Worm (Caenorhabditis elegans) whole organism, L2 larva: ENCODE results near the gene ndub-2.

Source experiments
- R02D3.7 ChIP-seq: fragments of 150-350 bp; optimal IDR thresholded peaks from 2 replicates; lab custom pipeline; 2014; ENCODE audit warnings: missing biosample characterization, missing genetic modification characterization
- aly-2 ChIP-seq: fragments of 150-350 bp; optimal IDR thresholded peaks from 2 replicates; lab custom pipeline; 2014; ENCODE audit warnings: missing biosample characterization, missing genetic modification characterization
- elt-1 ChIP-seq: fragments of 150-350 bp; optimal IDR thresholded peaks from 2 replicates; lab custom pipeline; 2014; ENCODE audit warnings: missing biosample characterization, missing genetic modification characterization
- elt-3 ChIP-seq: sonication (generic microtip); optimal IDR thresholded peaks from 2 replicates; lab custom pipeline; 2017; ENCODE audit warnings: missing biosample characterization, missing genetic modification characterization
- nhr-11 ChIP-seq: fragments of 150-350 bp; optimal IDR thresholded peaks from 2 replicates; lab custom pipeline; 2014; ENCODE audit warnings: missing biosample characterization, missing genetic modification characterization
- nhr-6 ChIP-seq: fragments of 150-350 bp; optimal IDR thresholded peaks from 2 replicates; lab custom pipeline; 2014; ENCODE audit warnings: missing biosample characterization, missing genetic modification characterization
- nhr-77 ChIP-seq: fragments of 150-350 bp; optimal IDR thresholded peaks from 2 replicates; lab custom pipeline; 2014; ENCODE audit warnings: missing biosample characterization, missing genetic modification characterization
- peb-1 ChIP-seq: fragments of 150-350 bp; optimal IDR thresholded peaks from 2 replicates; lab custom pipeline; 2014; ENCODE audit warnings: missing biosample characterization, missing genetic modification characterization
- unc-39 ChIP-seq: fragments of 150-350 bp; optimal IDR thresholded peaks from 2 replicates; lab custom pipeline; 2014; ENCODE audit warnings: missing biosample characterization, missing genetic modification characterization
- unc-62 ChIP-seq: fragments of 150-350 bp; optimal IDR thresholded peaks from 2 replicates; lab custom pipeline; 2014; ENCODE audit warnings: missing biosample characterization, missing genetic modification reagents, missing genetic modification characterization
- ztf-4 ChIP-seq: fragments of 150-350 bp; optimal IDR thresholded peaks from 2 replicates; lab custom pipeline; 2014; ENCODE audit warnings: missing biosample characterization, missing genetic modification characterization

ce11 chrII:8994336-8994735 is 1.8 kb upstream of the ndub-2 start, which contains the start of gene F44G4.1:
- TF ChIP-seq ztf-4 (tag; lab: Kevin White, UChicago), result no peak
- TF ChIP-seq peb-1 (tag; lab: Kevin White, UChicago), result no peak
- no peak for TF ChIP-seq unc-62 (GFP tag; lab: Kevin White, UChicago)
- TF ChIP-seq aly-2 (tag; lab: Kevin White, UChicago), result no peak
- no peak for TF ChIP-seq nhr-77 (tag; lab: Kevin White, UChicago)
- TF ChIP-seq elt-3 (tag; lab: Kevin White, UChicago), result no peak
- no peak for TF ChIP-seq nhr-11
- TF ChIP-seq unc-39 (tag; lab: Kevin White, UChicago), result no peak
- TF ChIP-seq nhr-6 (tag; lab: Kevin White, UChicago), result no peak
- no peak for TF ChIP-seq R02D3.7
- TF ChIP-seq elt-1 (tag; lab: Kevin White, UChicago), result no peak
